Worm (Caenorhabditis elegans) whole organism, late embryonic: ENCODE results near the gene C50F7.9.

ENCODE experiments used
- ama-1 ChIP-seq: fragments of 150-350 bp; optimal IDR thresholded peaks from 2 replicates; lab custom pipeline; 2014
- ceh-30 ChIP-seq: fragments of 150-350 bp; optimal IDR thresholded peaks from 2 replicates; lab custom pipeline; 2014; ENCODE audit warnings: missing biosample characterization, missing genetic modification characterization
- ceh-45 ChIP-seq: fragments of 200-800 bp; sonication (Bioruptor generic); IDR thresholded peaks from 2 replicates; pipeline ENCODE4 v1.3.6; 2022; ENCODE audit warnings: missing genetic modification reagents, missing genetic modification characterization, missing compliant biosample characterization
- hlh-6 ChIP-seq: sonication (generic microtip); optimal IDR thresholded peaks from 2 replicates; lab custom pipeline; 2016; ENCODE audit warnings: missing genotype, missing genetic modification characterization, missing compliant biosample characterization
- pag-3 ChIP-seq: sonication (generic microtip); optimal IDR thresholded peaks from 2 replicates; lab custom pipeline; 2016; ENCODE audit warnings: missing compliant biosample characterization, missing genetic modification characterization, borderline replicate concordance
- pha-4 ChIP-seq: fragments of 150-350 bp; optimal IDR thresholded peaks from 2 replicates; lab custom pipeline; 2018; ENCODE audit warnings: missing biosample characterization, missing genetic modification reagents, missing genetic modification characterization
- pqm-1 ChIP-seq: sonication (generic microtip); optimal IDR thresholded peaks from 2 replicates; lab custom pipeline; 2016; ENCODE audit warnings: missing genetic modification characterization, missing compliant biosample characterization
- rnt-1 ChIP-seq: sonication (generic microtip); optimal IDR thresholded peaks from 2 replicates; lab custom pipeline; 2016; ENCODE audit warnings: missing genetic modification characterization, missing compliant biosample characterization

ce11 chrIV:7747838-7748237, 16.0 kb upstream of the C50F7.9 start, which contains the start of gene klo-1:
- TF ChIP-seq ceh-45 (GFP tag; lab: Robert Waterston, UW) (no peak), ceh-30 (tag; lab: Kevin White, UChicago) (no peak), hlh-6 (tag; lab: Kevin White, UChicago) (no peak), pqm-1 (tag; lab: Kevin White, UChicago) (no peak), ama-1 (lab: Kevin White, UChicago) (no peak), pag-3 (no peak), pha-4 (no peak), rnt-1 (tag; lab: Kevin White, UChicago) (no peak)
